Worm (Caenorhabditis elegans) whole organism, L1 larva: ENCODE results near the gene ubc-19.
A peak's percentile ranks its signal among the peaks of the same experiment; 100 is the strongest.

Source experiments
- C16A3.4 ChIP-seq: fragments of 150-350 bp; optimal IDR thresholded peaks from 2 replicates; lab custom pipeline; 2014; ENCODE audit warnings: missing biosample characterization, missing genetic modification characterization
- Y116A8C.19 ChIP-seq: sonication (generic microtip); optimal IDR thresholded peaks from 2 replicates; lab custom pipeline; 2016; ENCODE audit warnings: missing compliant biosample characterization, missing genetic modification characterization, borderline replicate concordance
- aly-2 ChIP-seq: fragments of 150-350 bp; optimal IDR thresholded peaks from 2 replicates; lab custom pipeline; 2014; ENCODE audit warnings: missing biosample characterization, missing genetic modification characterization
- blmp-1 ChIP-seq: fragments of 150-350 bp; optimal IDR thresholded peaks from 2 replicates; lab custom pipeline; 2014; ENCODE audit warnings: missing biosample characterization, missing genetic modification characterization
- ceh-82 ChIP-seq, 3 experiments: fragments of 150-350 bp in 1 of 3; sonication (generic microtip) in 2 of 3; optimal IDR thresholded peaks; 2 replicates each; lab custom pipeline; 2014 to 2017; ENCODE audit warnings: missing biosample characterization in 3 of 3, missing genetic modification characterization in 3 of 3
- ceh-90 ChIP-seq: sonication (generic microtip); optimal IDR thresholded peaks from 2 replicates; lab custom pipeline; 2016; ENCODE audit warnings: missing genetic modification characterization, missing compliant biosample characterization
- ces-1 ChIP-seq: fragments of 150-350 bp; optimal IDR thresholded peaks from 2 replicates; lab custom pipeline; 2014; ENCODE audit warnings: missing biosample characterization, missing genetic modification reagents, missing genetic modification characterization
- dpl-1 ChIP-seq, 3 experiments: fragments of 150-350 bp in 2 of 3; sonication (generic microtip) in 1 of 3; optimal IDR thresholded peaks; 2 replicates each; lab custom pipeline; 2014 to 2017; ENCODE audit warnings: missing biosample characterization in 3 of 3, missing genetic modification characterization in 3 of 3, missing genetic modification reagents in 3 of 3
- dsc-1 ChIP-seq: sonication (generic microtip); optimal IDR thresholded peaks from 2 replicates; lab custom pipeline; 2016; ENCODE audit warnings: mild to moderate bottlenecking, missing genetic modification characterization, missing compliant biosample characterization
- egl-13 ChIP-seq: sonication (generic microtip); optimal IDR thresholded peaks from 2 replicates; lab custom pipeline; 2016; ENCODE audit warnings: missing genotype, missing genetic modification reagents, missing genetic modification characterization, missing compliant biosample characterization
- elt-2 ChIP-seq: sonication (generic microtip); optimal IDR thresholded peaks from 2 replicates; lab custom pipeline; 2016; ENCODE audit warnings: missing genetic modification characterization, mild to moderate bottlenecking, inconsistent platforms, missing compliant biosample characterization, missing genetic modification reagents
- elt-3 ChIP-seq, 6 experiments: fragments of 150-350 bp in 1 of 6; sonication (generic microtip); optimal IDR thresholded peaks; 2 replicates each; lab custom pipeline; 2017 to 2018; ENCODE audit warnings: missing biosample characterization in 6 of 6, missing genetic modification characterization in 6 of 6, inconsistent platforms in 1 of 6
- ets-5 ChIP-seq: fragments of 200-800 bp; sonication (Bioruptor generic); IDR thresholded peaks from 2 replicates; pipeline ENCODE4 v1.3.6; 2022; ENCODE audit warnings: missing genetic modification characterization, missing compliant biosample characterization
- fkh-4 ChIP-seq: sonication (generic microtip); optimal IDR thresholded peaks from 2 replicates; lab custom pipeline; 2016; ENCODE audit warnings: missing compliant biosample characterization, missing genetic modification characterization, borderline replicate concordance
- fkh-8 ChIP-seq: sonication (generic microtip); optimal IDR thresholded peaks from 2 replicates; lab custom pipeline; 2016; ENCODE audit warnings: mild to moderate bottlenecking, missing genetic modification characterization, missing compliant biosample characterization
- grh-1 ChIP-seq: fragments of 200-800 bp; sonication (Bioruptor generic); IDR thresholded peaks from 2 replicates; pipeline ENCODE4 v1.3.6; 2022; ENCODE audit warnings: missing genetic modification reagents, missing genetic modification characterization, missing compliant biosample characterization
- hlh-17 ChIP-seq: fragments of 200-800 bp; sonication (Bioruptor generic); optimal IDR thresholded peaks from 2 replicates; lab custom pipeline; 2018; ENCODE audit warnings: missing genetic modification characterization, mild to moderate bottlenecking, missing compliant biosample characterization, moderate library complexity, borderline replicate concordance
- irx-1 ChIP-seq: sonication (generic microtip); optimal IDR thresholded peaks from 2 replicates; lab custom pipeline; 2016; ENCODE audit warnings: missing genetic modification characterization, missing compliant biosample characterization
- jun-1 ChIP-seq: fragments of 150-350 bp; optimal IDR thresholded peaks from 2 replicates; lab custom pipeline; 2014; ENCODE audit warnings: missing biosample characterization, missing genetic modification reagents, missing genetic modification characterization
- lin-14 ChIP-seq: fragments of 200-800 bp; sonication (Bioruptor generic); optimal IDR thresholded peaks from 2 replicates; lab custom pipeline; 2018; ENCODE audit warnings: mild to moderate bottlenecking, missing genetic modification characterization, moderate library complexity, missing compliant biosample characterization
- lin-15B ChIP-seq: fragments of 150-350 bp; sonication (generic microtip); optimal IDR thresholded peaks from 3 replicates; lab custom pipeline; 2014; ENCODE audit warnings: missing biosample characterization, missing genetic modification characterization
- lin-35 ChIP-seq, 2 experiments: fragments of 150-350 bp; optimal IDR thresholded peaks; 2 replicates each; lab custom pipeline; 2014; ENCODE audit warnings: missing biosample characterization in 2 of 2, missing genetic modification characterization in 2 of 2, missing genetic modification reagents in 2 of 2
- lin-39 ChIP-seq: fragments of 150-350 bp; optimal IDR thresholded peaks from 2 replicates; lab custom pipeline; 2014; ENCODE audit warnings: missing biosample characterization, missing genetic modification reagents, missing genetic modification characterization
- lir-3 ChIP-seq: sonication (generic microtip); optimal IDR thresholded peaks from 2 replicates; lab custom pipeline; 2016; ENCODE audit warnings: mild to moderate bottlenecking, missing genetic modification characterization, moderate library complexity, missing compliant biosample characterization; ENCODE audit not compliant: poor library complexity
- mab-9 ChIP-seq: fragments of 200-800 bp; sonication (Bioruptor generic); IDR thresholded peaks from 2 replicates; pipeline ENCODE4 v1.3.6; 2022; ENCODE audit warnings: missing genetic modification reagents, missing genetic modification characterization, missing compliant biosample characterization
- mdl-1 ChIP-seq, 2 experiments: fragments of 150-350 bp; optimal IDR thresholded peaks; 2 replicates each; lab custom pipeline; 2014 to 2017; ENCODE audit warnings: missing biosample characterization in 2 of 2, missing genetic modification characterization in 2 of 2, inconsistent platforms in 1 of 2
- mef-2 ChIP-seq: fragments of 150-350 bp; optimal IDR thresholded peaks from 2 replicates; lab custom pipeline; 2014; ENCODE audit warnings: missing biosample characterization, missing genetic modification characterization
- mep-1 ChIP-seq: fragments of 150-350 bp; optimal IDR thresholded peaks from 2 replicates; lab custom pipeline; 2014; ENCODE audit warnings: missing biosample characterization, missing genetic modification characterization
- nhr-11 ChIP-seq: fragments of 150-350 bp; optimal IDR thresholded peaks from 2 replicates; lab custom pipeline; 2014; ENCODE audit warnings: missing biosample characterization, missing genetic modification characterization
- nhr-12 ChIP-seq: sonication (generic microtip); optimal IDR thresholded peaks from 2 replicates; lab custom pipeline; 2017; ENCODE audit warnings: missing biosample characterization, missing genetic modification characterization
- nhr-19 ChIP-seq: fragments of 200-800 bp; sonication (Bioruptor generic); conservative IDR thresholded peaks from 2 replicates; pipeline ENCODE4 v1.3.6; 2022; ENCODE audit warnings: missing genetic modification characterization, missing compliant biosample characterization
- nhr-20 ChIP-seq: sonication (generic microtip); optimal IDR thresholded peaks from 2 replicates; lab custom pipeline; 2016; ENCODE audit warnings: mild to moderate bottlenecking, missing genetic modification characterization, missing compliant biosample characterization
- nhr-237 ChIP-seq: fragments of 150-350 bp; optimal IDR thresholded peaks from 2 replicates; lab custom pipeline; 2014; ENCODE audit warnings: missing biosample characterization, missing genetic modification characterization
- nhr-28 ChIP-seq: fragments of 150-350 bp; optimal IDR thresholded peaks from 2 replicates; lab custom pipeline; 2014; ENCODE audit warnings: missing biosample characterization, missing genetic modification characterization
- nhr-71 ChIP-seq: sonication (generic microtip); optimal IDR thresholded peaks from 2 replicates; lab custom pipeline; 2016; ENCODE audit warnings: mild to moderate bottlenecking, missing genetic modification characterization, moderate library complexity, missing compliant biosample characterization
- nhr-77 ChIP-seq: fragments of 150-350 bp; optimal IDR thresholded peaks from 2 replicates; lab custom pipeline; 2014; ENCODE audit warnings: missing biosample characterization, missing genetic modification characterization
- nhr-85 ChIP-seq: sonication (generic microtip); peaks from one replicate; lab custom pipeline; 2016; ENCODE audit warnings: missing genetic modification characterization, inconsistent platforms, missing compliant biosample characterization
- pag-3 ChIP-seq: sonication (generic microtip); optimal IDR thresholded peaks from 2 replicates; lab custom pipeline; 2017; ENCODE audit warnings: missing genetic modification characterization, mild to moderate bottlenecking, missing compliant biosample characterization, antibody characterized with exemption, borderline replicate concordance; ENCODE audit not compliant: insufficient read depth
- pax-3 ChIP-seq: fragments of 200-800 bp; sonication (Bioruptor generic); optimal IDR thresholded peaks from 2 replicates; lab custom pipeline; 2018; ENCODE audit warnings: mild to moderate bottlenecking, missing genetic modification characterization, moderate library complexity, missing compliant biosample characterization
- pqm-1 ChIP-seq: sonication (generic microtip); optimal IDR thresholded peaks from 3 replicates; lab custom pipeline; 2017; ENCODE audit warnings: missing biosample characterization, missing genetic modification characterization
- snu-23 ChIP-seq: sonication (generic microtip); optimal IDR thresholded peaks from 2 replicates; lab custom pipeline; 2016; ENCODE audit warnings: missing genetic modification characterization, missing compliant biosample characterization
- sox-4 ChIP-seq: sonication (generic microtip); optimal IDR thresholded peaks from 2 replicates; lab custom pipeline; 2016; ENCODE audit warnings: missing genetic modification characterization, missing compliant biosample characterization
- sup-37 ChIP-seq: fragments of 200-800 bp; sonication (Bioruptor generic); optimal IDR thresholded peaks from 2 replicates; lab custom pipeline; 2018; ENCODE audit warnings: mild to moderate bottlenecking, missing genetic modification characterization, missing compliant biosample characterization
- swsn-7 ChIP-seq: sonication (generic microtip); optimal IDR thresholded peaks from 2 replicates; lab custom pipeline; 2016; ENCODE audit warnings: missing genetic modification characterization, missing compliant biosample characterization
- tbx-2 ChIP-seq: sonication (generic microtip); optimal IDR thresholded peaks from 2 replicates; lab custom pipeline; 2016; ENCODE audit warnings: missing genetic modification characterization, missing compliant biosample characterization
- tlp-1 ChIP-seq: fragments of 150-350 bp; optimal IDR thresholded peaks from 2 replicates; lab custom pipeline; 2014; ENCODE audit warnings: missing biosample characterization, missing genetic modification characterization
- unc-130 ChIP-seq: fragments of 150-350 bp; optimal IDR thresholded peaks from 2 replicates; lab custom pipeline; 2017; ENCODE audit warnings: missing biosample characterization, missing genetic modification characterization, inconsistent platforms
- unc-62 ChIP-seq: fragments of 150-350 bp; optimal IDR thresholded peaks from 2 replicates; lab custom pipeline; 2014; ENCODE audit warnings: missing biosample characterization, missing genetic modification reagents, missing genetic modification characterization
- unc-98 ChIP-seq: fragments of 200-800 bp; sonication (Bioruptor generic); IDR thresholded peaks from 2 replicates; pipeline ENCODE4 v1.3.6; 2022; ENCODE audit warnings: missing genetic modification characterization, missing compliant biosample characterization
- vab-15 ChIP-seq: sonication (generic microtip); optimal IDR thresholded peaks from 2 replicates; lab custom pipeline; 2017; ENCODE audit warnings: missing genotype, mild to moderate bottlenecking, missing genetic modification characterization, missing compliant biosample characterization
- zag-1 ChIP-seq: fragments of 150-350 bp; optimal IDR thresholded peaks from 2 replicates; lab custom pipeline; 2014; ENCODE audit warnings: missing biosample characterization, missing genetic modification characterization
- zip-4 ChIP-seq: fragments of 200-800 bp; sonication (Bioruptor generic); optimal IDR thresholded peaks from 2 replicates; lab custom pipeline; 2018; ENCODE audit warnings: mild to moderate bottlenecking, missing genetic modification characterization, moderate library complexity, missing compliant biosample characterization
- ztf-11 ChIP-seq, 2 experiments: sonication (generic microtip); optimal IDR thresholded peaks; 2 replicates each; lab custom pipeline; 2016 to 2017; ENCODE audit warnings: missing genetic modification characterization in 2 of 2, missing biosample characterization in 1 of 2, missing compliant biosample characterization in 1 of 2

Gene ubc-19

ce11 chrV:18689681-18690080, at the start of gene ubc-19, which contains the start of gene Y69H2.7:
TSS of gene ubc-19 (minus strand) at chrV:18689762.
TSS of gene Y69H2.7 (plus strand) at chrV:18689989.
- no peak for TF ChIP-seq blmp-1
- TF ChIP-seq mep-1 (tag; lab: Kevin White, UChicago): peak; percentile 66
- peak; percentile 2 for TF ChIP-seq dsc-1
- no peak for TF ChIP-seq pag-3 (tag; lab: Kevin White, UChicago)
- TF ChIP-seq mef-2 (tag; lab: Kevin White, UChicago): no peak
- no peak for TF ChIP-seq elt-3 (tag; optimal IDR thresholded peaks at IDR 0.05; lab: Kevin White, UChicago)
- TF ChIP-seq C16A3.4 (tag; lab: Kevin White, UChicago): no peak
- TF ChIP-seq grh-1 (GFP tag; lab: Robert Waterston, UW): no peak
- no peak for TF ChIP-seq unc-98 (GFP tag; lab: Robert Waterston, UW)
- no peak for TF ChIP-seq irx-1 (tag; lab: Kevin White, UChicago)
- TF ChIP-seq vab-15: no peak
- TF ChIP-seq zip-4 (GFP tag; lab: Kevin White, UChicago): no peak
- no peak for TF ChIP-seq nhr-11
- no peak for TF ChIP-seq lin-39 (tag; lab: Kevin White, UChicago)
- no peak for TF ChIP-seq unc-62 (GFP tag; lab: Kevin White, UChicago)
- TF ChIP-seq hlh-17 (GFP tag; lab: Kevin White, UChicago): no peak
- TF ChIP-seq nhr-237 (tag; lab: Kevin White, UChicago): no peak
- TF ChIP-seq snu-23 (GFP tag; lab: Kevin White, UChicago): peak; percentile 58
- no peak for TF ChIP-seq mdl-1 (tag; optimal IDR thresholded peaks at IDR 0.05; lab: Kevin White, UChicago)
- TF ChIP-seq Y116A8C.19 (tag; lab: Kevin White, UChicago): no peak
- TF ChIP-seq swsn-7 (tag; lab: Kevin White, UChicago): peak; percentile 45
- TF ChIP-seq elt-2 (tag; lab: Kevin White, UChicago): no peak
- no peak for TF ChIP-seq tbx-2 (tag; lab: Kevin White, UChicago)
- TF ChIP-seq ces-1 (GFP tag; lab: Kevin White, UChicago): no peak
- no peak for TF ChIP-seq pqm-1
- TF ChIP-seq ceh-82 (tag; optimal IDR thresholded peaks at IDR 0.05; lab: Kevin White, UChicago): peak in 2 of 3 experiments; percentile 33 to 41
- TF ChIP-seq nhr-19 (GFP tag; lab: Robert Waterston, UW): peak; percentile 45
- TF ChIP-seq aly-2 (tag; lab: Kevin White, UChicago): no peak
- peak; percentile 20 for TF ChIP-seq fkh-8 (tag; lab: Kevin White, UChicago)
- no peak for TF ChIP-seq lin-15B
- no peak for TF ChIP-seq pax-3 (tag; lab: Kevin White, UChicago)
- TF ChIP-seq fkh-4: no peak
- no peak for TF ChIP-seq zag-1 (tag; lab: Kevin White, UChicago)
- TF ChIP-seq sox-4 (tag; lab: Kevin White, UChicago): no peak
- TF ChIP-seq sup-37 (GFP tag; lab: Kevin White, UChicago): no peak
- TF ChIP-seq egl-13 (tag; lab: Kevin White, UChicago): no peak
- no peak for TF ChIP-seq nhr-20 (tag; lab: Kevin White, UChicago)
- no peak for TF ChIP-seq lir-3 (tag; lab: Kevin White, UChicago)
- TF ChIP-seq nhr-12: no peak
- TF ChIP-seq nhr-77 (tag; lab: Kevin White, UChicago): no peak
- no peak for TF ChIP-seq unc-130 (tag; lab: Kevin White, UChicago)
- no peak for TF ChIP-seq jun-1 (tag; lab: Kevin White, UChicago)
- TF ChIP-seq nhr-85: no peak
- TF ChIP-seq ceh-90 (tag; lab: Kevin White, UChicago): no peak
- TF ChIP-seq tlp-1 (tag; lab: Kevin White, UChicago): no peak
- TF ChIP-seq ztf-11 (tag; optimal IDR thresholded peaks at IDR 0.05; lab: Kevin White, UChicago): no peak
- TF ChIP-seq mab-9 (GFP tag; lab: Robert Waterston, UW): no peak
- TF ChIP-seq nhr-28 (tag; lab: Kevin White, UChicago): no peak
- TF ChIP-seq lin-14 (GFP tag; lab: Kevin White, UChicago): no peak
- TF ChIP-seq lin-35 (GFP tag; optimal IDR thresholded peaks at IDR 0.05; lab: Kevin White, UChicago): peak in 1 of 2 experiments; percentile 46
- TF ChIP-seq dpl-1 (GFP tag; optimal IDR thresholded peaks at IDR 0.05; lab: Kevin White, UChicago): peak; percentile 3 to 59 (median 43)
- no peak for TF ChIP-seq nhr-71 (tag; lab: Kevin White, UChicago)
- TF ChIP-seq ets-5 (GFP tag; lab: Robert Waterston, UW): no peak
